Worm (Caenorhabditis elegans) whole organism, midembryonic: ENCODE data around the gene bath-3.
"Not testable (repeated sequence)": the region's sequence is repeated elsewhere in the genome, so short reads cannot be mapped to it uniquely, and the experiment has no call there.

Source experiments
- cog-1 ChIP-seq: sonication (generic microtip); optimal IDR thresholded peaks from 2 replicates; lab custom pipeline; 2016; ENCODE audit warnings: missing genetic modification characterization, missing compliant biosample characterization
- flt-1 ChIP-seq: fragments of 200-800 bp; sonication (Bioruptor generic); IDR thresholded peaks from 2 replicates; pipeline ENCODE4 v1.3.6; 2022; ENCODE audit warnings: missing genetic modification characterization, missing compliant biosample characterization
- klf-2 ChIP-seq: fragments of 200-800 bp; sonication (Bioruptor generic); conservative IDR thresholded peaks from 2 replicates; pipeline ENCODE4 v1.3.6; 2022; ENCODE audit warnings: missing genetic modification reagents, missing genetic modification characterization, missing compliant biosample characterization
- med-1 ChIP-seq: sonication (generic microtip); optimal IDR thresholded peaks from 2 replicates; lab custom pipeline; 2017; ENCODE audit warnings: missing genetic modification characterization, mild to moderate bottlenecking, missing compliant biosample characterization, antibody characterized with exemption, missing genetic modification reagents; ENCODE audit not compliant: insufficient read depth
- ref-1 ChIP-seq: fragments of 200-800 bp; sonication (Bioruptor generic); conservative IDR thresholded peaks from 2 replicates; pipeline ENCODE4 v1.3.6; 2022; ENCODE audit warnings: missing genetic modification reagents, missing genetic modification characterization, missing compliant biosample characterization
- ztf-23 ChIP-seq: fragments of 200-800 bp; sonication (Bioruptor generic); IDR thresholded peaks from 2 replicates; pipeline ENCODE4 v1.3.6; 2022; ENCODE audit warnings: missing genetic modification reagents, missing genetic modification characterization, missing compliant biosample characterization
- ztf-29 ChIP-seq: fragments of 200-800 bp; sonication (Bioruptor generic); IDR thresholded peaks from 2 replicates; pipeline ENCODE4 v1.3.6; 2022; ENCODE audit warnings: missing genetic modification reagents, missing genetic modification characterization, missing compliant biosample characterization

DNA sequence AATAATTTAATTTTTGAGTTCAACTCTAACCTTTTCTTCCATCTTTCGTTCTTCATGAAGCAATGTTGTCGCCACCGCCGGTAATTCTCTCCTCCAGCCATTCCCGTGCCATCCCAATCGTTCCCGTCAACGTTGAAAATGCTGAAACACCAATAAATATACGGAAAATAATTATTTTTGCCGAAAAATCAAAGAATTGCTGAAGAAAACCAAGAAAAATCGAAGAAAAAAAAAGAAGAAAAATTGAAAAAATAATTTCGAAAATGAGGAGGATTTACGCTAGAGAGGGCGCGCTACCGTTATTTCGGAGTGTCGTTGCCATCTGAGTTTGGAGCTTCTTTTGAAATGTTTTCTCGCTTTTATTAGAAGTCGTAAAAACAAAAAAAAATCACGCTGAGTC is 6.8 kb downstream of the bath-3 start, which contains the start of gene cya-2:
- TF ChIP-seq ref-1; ztf-23 (GFP tag; lab: Robert Waterston, UW); ztf-29 (GFP tag; lab: Robert Waterston, UW); klf-2 (GFP tag; lab: Robert Waterston, UW); med-1 (GFP tag; lab: Kevin White, UChicago); flt-1 (GFP tag; lab: Robert Waterston, UW); cog-1 (tag; lab: Kevin White, UChicago): not testable (repeated sequence)
